Worm (Caenorhabditis elegans) whole organism, young adult: ENCODE results near the gene Y4C6A.3.
"Not testable (repeated sequence)": the region's sequence is repeated elsewhere in the genome, so short reads cannot be mapped to it uniquely, and the experiment has no call there.

Experiments used
- B0019.2 ChIP-seq: fragments of 200-800 bp; sonication (Bioruptor generic); conservative IDR thresholded peaks from 2 replicates; pipeline ENCODE4 v1.3.6; 2022; ENCODE audit warnings: missing genetic modification reagents, missing genetic modification characterization, missing compliant biosample characterization
- D2030.7 ChIP-seq: fragments of 200-800 bp; sonication (Bioruptor generic); IDR thresholded peaks from 2 replicates; pipeline ENCODE4 v1.3.6; 2022; ENCODE audit warnings: missing genetic modification reagents, missing genetic modification characterization, missing compliant biosample characterization
- F22D6.2 ChIP-seq: sonication (generic microtip); optimal IDR thresholded peaks from 2 replicates; lab custom pipeline; 2016; ENCODE audit warnings: mild to moderate bottlenecking, missing genetic modification characterization, missing compliant biosample characterization
- F39B2.1 ChIP-seq: fragments of 200-800 bp; sonication (Bioruptor generic); IDR thresholded peaks from 2 replicates; pipeline ENCODE4 v1.3.6; 2022; ENCODE audit warnings: missing genetic modification reagents, missing genetic modification characterization, missing compliant biosample characterization
- F52B5.7 ChIP-seq: sonication (generic microtip); optimal IDR thresholded peaks from 2 replicates; lab custom pipeline; 2016; ENCODE audit warnings: mild to moderate bottlenecking, missing genetic modification characterization, missing compliant biosample characterization
- Y53G8AR.9 ChIP-seq: fragments of 200-800 bp; sonication (Bioruptor generic); conservative IDR thresholded peaks from 2 replicates; pipeline ENCODE4 v1.3.6; 2022; ENCODE audit warnings: missing genetic modification reagents, missing genetic modification characterization, missing compliant biosample characterization
- Y56A3A.18 ChIP-seq: fragments of 200-800 bp; sonication (Bioruptor generic); IDR thresholded peaks from 2 replicates; pipeline ENCODE4 v1.3.6; 2022; ENCODE audit warnings: missing genetic modification reagents, missing genetic modification characterization, missing compliant biosample characterization
- Y67H2A.10 ChIP-seq: fragments of 200-800 bp; sonication (Bioruptor generic); conservative IDR thresholded peaks from 2 replicates; pipeline ENCODE4 v1.3.6; 2022; ENCODE audit warnings: missing genetic modification reagents, missing genetic modification characterization, missing compliant biosample characterization
- Y95B8A.8 ChIP-seq: fragments of 200-800 bp; sonication (Bioruptor generic); IDR thresholded peaks from 2 replicates; pipeline ENCODE4 v1.3.6; 2022; ENCODE audit warnings: missing genetic modification reagents, missing genetic modification characterization, missing compliant biosample characterization
- athp-1 ChIP-seq: sonication (generic microtip); optimal IDR thresholded peaks from 2 replicates; lab custom pipeline; 2017; ENCODE audit warnings: mild to moderate bottlenecking, missing genetic modification characterization, missing compliant biosample characterization
- attf-3 ChIP-seq: fragments of 200-800 bp; sonication (Bioruptor generic); conservative IDR thresholded peaks from 2 replicates; pipeline ENCODE4 v1.3.6; 2022; ENCODE audit warnings: missing genetic modification reagents, missing genetic modification characterization, missing compliant biosample characterization
- chd-7 ChIP-seq: sonication (generic microtip); optimal IDR thresholded peaks from 2 replicates; lab custom pipeline; 2016; ENCODE audit warnings: mild to moderate bottlenecking, missing genetic modification characterization, moderate library complexity, missing compliant biosample characterization
- dpl-1 ChIP-seq: fragments of 150-350 bp; optimal IDR thresholded peaks from 2 replicates; lab custom pipeline; 2014; ENCODE audit warnings: missing biosample characterization, missing genetic modification reagents, missing genetic modification characterization
- efl-1 ChIP-seq: fragments of 150-350 bp; optimal IDR thresholded peaks from 2 replicates; lab custom pipeline; 2014; ENCODE audit warnings: missing biosample characterization, missing genetic modification reagents, missing genetic modification characterization
- egl-44 ChIP-seq: fragments of 200-800 bp; sonication (Bioruptor generic); IDR thresholded peaks from 2 replicates; pipeline ENCODE4 v1.3.6; 2022; ENCODE audit warnings: missing genetic modification reagents, missing genetic modification characterization, missing compliant biosample characterization
- hmg-20 ChIP-seq: fragments of 200-800 bp; sonication (Bioruptor generic); IDR thresholded peaks from 2 replicates; pipeline ENCODE4 v1.3.6; 2022; ENCODE audit warnings: missing genetic modification reagents, missing genetic modification characterization, missing compliant biosample characterization
- let-526 ChIP-seq: fragments of 200-800 bp; sonication (Bioruptor generic); IDR thresholded peaks from 2 replicates; pipeline ENCODE4 v1.3.6; 2022; ENCODE audit warnings: missing genetic modification reagents, missing genetic modification characterization, missing compliant biosample characterization
- lin-35 ChIP-seq, 3 experiments: fragments of 150-350 bp in 2 of 3; sonication (generic microtip) in 1 of 3; optimal IDR thresholded peaks; 2 replicates each; lab custom pipeline; 2014 to 2018; ENCODE audit warnings: missing biosample characterization in 3 of 3, missing genetic modification characterization in 3 of 3, missing genetic modification reagents in 3 of 3
- nfyb-1 ChIP-seq: fragments of 200-800 bp; sonication (Bioruptor generic); IDR thresholded peaks from 2 replicates; pipeline ENCODE4 v1.3.6; 2022; ENCODE audit warnings: missing genetic modification reagents, missing genetic modification characterization, missing compliant biosample characterization
- nhr-120 ChIP-seq: fragments of 200-800 bp; sonication (Bioruptor generic); IDR thresholded peaks from 2 replicates; pipeline ENCODE4 v1.3.6; 2022; ENCODE audit warnings: missing genetic modification characterization, missing compliant biosample characterization
- nhr-27 ChIP-seq: fragments of 200-800 bp; sonication (Bioruptor generic); optimal IDR thresholded peaks from 2 replicates; lab custom pipeline; 2018; ENCODE audit warnings: mild to moderate bottlenecking, missing genetic modification characterization, moderate library complexity, missing compliant biosample characterization
- pbrm-1 ChIP-seq: fragments of 200-800 bp; sonication (Bioruptor generic); IDR thresholded peaks from 2 replicates; pipeline ENCODE4 v1.3.6; 2022; ENCODE audit warnings: missing genetic modification reagents, missing genetic modification characterization, missing compliant biosample characterization
- pha-4 ChIP-seq: fragments of 150-350 bp; sonication (generic microtip); optimal IDR thresholded peaks from 2 replicates; lab custom pipeline; 2014; ENCODE audit warnings: missing biosample characterization, missing genetic modification reagents, missing genetic modification characterization
- rcor-1 ChIP-seq: fragments of 200-800 bp; sonication (Bioruptor generic); IDR thresholded peaks from 2 replicates; pipeline ENCODE4 v1.3.6; 2022; ENCODE audit warnings: missing genetic modification reagents, missing genetic modification characterization, missing compliant biosample characterization
- rpc-1 ChIP-seq, 2 experiments: fragments of 150-350 bp in 1 of 2; sonication (generic microtip) in 1 of 2; optimal IDR thresholded peaks; 2 replicates each; lab custom pipeline; 2014 to 2018; ENCODE audit warnings: missing biosample characterization in 1 of 2, missing genetic modification characterization in 1 of 2, missing genetic modification reagents in 1 of 2, missing genotype in 1 of 2
- snpc-3.4 ChIP-seq: sonication (generic microtip); optimal IDR thresholded peaks from 2 replicates; lab custom pipeline; 2017; ENCODE audit warnings: missing genetic modification characterization, mild to moderate bottlenecking, missing compliant biosample characterization, antibody characterized with exemption, moderate library complexity, missing genotype, missing genetic modification reagents
- sptf-2 ChIP-seq: fragments of 200-800 bp; sonication (Bioruptor generic); optimal IDR thresholded peaks from 2 replicates; lab custom pipeline; 2018; ENCODE audit warnings: mild to moderate bottlenecking, missing genetic modification characterization, missing compliant biosample characterization
- tbp1 ChIP-seq: fragments of 200-800 bp; sonication (Bioruptor generic); optimal IDR thresholded peaks from 2 replicates; lab custom pipeline; 2018; ENCODE audit warnings: mild to moderate bottlenecking, missing genetic modification characterization, missing compliant biosample characterization
- xnd-1 ChIP-seq: sonication (generic microtip); optimal IDR thresholded peaks from 2 replicates; lab custom pipeline; 2016; ENCODE audit warnings: missing genotype, missing genetic modification reagents, missing genetic modification characterization, missing compliant biosample characterization
- zfh-2 ChIP-seq: fragments of 200-800 bp; sonication (Bioruptor generic); conservative IDR thresholded peaks from 2 replicates; pipeline ENCODE4 v1.3.6; 2022; ENCODE audit warnings: missing genetic modification reagents, missing genetic modification characterization, missing compliant biosample characterization
- ztf-18 ChIP-seq: sonication (generic microtip); optimal IDR thresholded peaks from 2 replicates; lab custom pipeline; 2016; ENCODE audit warnings: missing genotype, mild to moderate bottlenecking, missing genetic modification characterization, missing compliant biosample characterization
- ztf-6 ChIP-seq: fragments of 200-800 bp; sonication (Bioruptor generic); IDR thresholded peaks from 2 replicates; pipeline ENCODE4 v1.3.6; 2022; ENCODE audit warnings: missing genetic modification reagents, missing genetic modification characterization, missing compliant biosample characterization

Gene Y4C6A.3

DNA sequence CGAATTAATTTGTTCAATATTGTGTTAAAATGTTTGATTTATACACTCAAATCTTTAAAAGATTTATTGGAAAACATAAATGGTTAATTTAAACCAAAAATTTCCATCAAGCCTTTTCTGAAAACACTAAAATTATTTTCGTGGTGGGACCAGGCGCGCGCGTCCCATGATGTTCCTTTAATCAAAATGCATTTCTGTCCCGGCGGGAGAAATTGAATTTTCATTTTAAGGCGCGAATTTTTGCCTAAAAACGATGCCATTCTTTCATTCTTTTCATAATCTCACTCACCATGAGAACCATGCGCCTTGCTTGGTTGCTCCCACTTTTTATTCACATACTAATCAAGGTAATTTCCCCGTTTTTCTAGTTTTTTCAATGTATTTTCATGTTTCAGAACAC is 13.8 kb upstream of the Y4C6A.3 start, which contains the start of gene rme-2 (continued):
- TF ChIP-seq hmg-20 (GFP tag; lab: Robert Waterston, UW) (0 out of 2 replicates have a peak, but pooled peaks have one; percentile 6), let-526 (GFP tag; lab: Robert Waterston, UW) (no peak), lin-35 (GFP tag; optimal IDR thresholded peaks at IDR 0.05; lab: Kevin White, UChicago) (peak in 1 of 3 experiments; percentile 82), snpc-3.4 (tag; lab: Kevin White, UChicago) (peak; percentile 91), nhr-120 (GFP tag; lab: Robert Waterston, UW) (no peak), ztf-18 (tag; lab: Kevin White, UChicago) (peak; percentile 45), efl-1 (peak; percentile 99), D2030.7 (GFP tag; lab: Robert Waterston, UW) (peak; percentile 95), ztf-6 (GFP tag; lab: Robert Waterston, UW) (no peak), Y67H2A.10 (GFP tag; lab: Robert Waterston, UW) (no peak), B0019.2 (GFP tag; lab: Robert Waterston, UW) (peak; percentile 77), rcor-1 (GFP tag; lab: Robert Waterston, UW) (peak; percentile 80), zfh-2 (GFP tag; lab: Robert Waterston, UW) (no peak), sptf-2 (GFP tag; lab: Kevin White, UChicago) (no peak), Y95B8A.8 (GFP tag; lab: Robert Waterston, UW) (peak; percentile 69; the same call in 1 of the 2 replicates), attf-3 (GFP tag; lab: Robert Waterston, UW) (peak; percentile 49; the same call in 1 of the 2 replicates), pbrm-1 (0 out of 2 replicates have a peak, but pooled peaks have one; percentile 12), Y53G8AR.9 (GFP tag; lab: Robert Waterston, UW) (0 out of 2 replicates have a peak, but pooled peaks have one; percentile 64)

ce11 chrIV:5464403-5464802 is 8.5 kb upstream of the Y4C6A.3 start, which contains the start of gene Y52D5A.2:
Gene Y52D5A.2, minus strand, starts transcription at chrIV:5464503.
- not testable (repeated sequence) for TF ChIP-seq nhr-27 (tag; lab: Kevin White, UChicago); chd-7; zfh-2 (GFP tag; lab: Robert Waterston, UW)
- TF ChIP-seq, all 124 proteins: peak for 0; not testable (repeated sequence) for 124

ce11 chrIV:5462820-5463219 is 6.9 kb upstream of the Y4C6A.3 start:
- TF ChIP-seq Y56A3A.18 (GFP tag; lab: Robert Waterston, UW) (no peak), rpc-1 (optimal IDR thresholded peaks at IDR 0.05; lab: Kevin White, UChicago) (no peak), rpc-1 (tag; optimal IDR thresholded peaks at IDR 0.05; lab: Kevin White, UChicago) (no peak), let-526 (GFP tag; lab: Robert Waterston, UW) (no peak), F52B5.7 (no peak), chd-7 (no peak), xnd-1 (tag; lab: Kevin White, UChicago) (no peak)

ce11 chrIV:5452667-5453066 is 3.2 kb downstream of the Y4C6A.3 start, which contains the start of gene Y4C6A.4:
Gene Y4C6A.4, plus strand, starts transcription at chrIV:5452967.
- TF ChIP-seq tbp1 (GFP tag; lab: Kevin White, UChicago) (no peak), Y53G8AR.9 (GFP tag; lab: Robert Waterston, UW) (no peak), F22D6.2 (tag; lab: Kevin White, UChicago) (no peak), Y67H2A.10 (GFP tag; lab: Robert Waterston, UW) (no peak), pha-4 (tag; lab: Kevin White, UChicago) (no peak), F52B5.7 (no peak), egl-44 (GFP tag; lab: Robert Waterston, UW) (no peak), dpl-1 (GFP tag; lab: Kevin White, UChicago) (no peak), athp-1 (tag; lab: Kevin White, UChicago) (no peak), F39B2.1 (GFP tag; lab: Robert Waterston, UW) (no peak), nfyb-1 (no peak)
